Fruit fly (Drosophila melanogaster): ENCODE measurements around the gene CG9664.
A peak's percentile ranks its signal among the peaks of the same experiment; 100 is the strongest.

CG9664 gene

DNA sequence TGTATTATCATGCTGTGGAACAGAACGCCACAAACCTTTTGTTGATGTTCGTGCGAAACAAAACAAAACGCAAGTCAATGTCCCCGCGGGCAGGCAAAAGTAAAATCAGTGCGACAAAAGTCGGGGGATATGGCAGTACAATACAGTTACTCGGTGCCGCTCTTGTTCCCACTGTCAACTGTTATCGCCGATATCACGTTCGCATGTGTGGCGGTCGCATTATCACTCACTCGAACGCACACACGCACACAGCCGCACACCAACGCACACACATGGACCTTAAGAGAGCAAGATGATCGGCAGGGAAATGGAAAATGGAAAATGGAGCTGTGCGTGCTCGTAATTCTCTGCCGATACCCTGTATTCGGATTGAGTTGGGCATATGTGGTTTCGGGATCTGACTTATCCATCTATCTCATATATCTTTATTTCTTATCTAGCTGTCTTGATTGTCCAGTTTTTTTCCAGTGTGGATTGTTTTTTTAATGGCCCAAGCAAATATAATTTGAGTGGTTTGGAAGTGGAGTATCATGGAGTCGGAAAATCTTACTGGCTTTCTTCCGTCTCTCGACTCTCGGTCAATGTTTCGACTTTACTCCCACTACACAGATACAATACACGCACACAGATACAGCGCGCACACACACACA is 44.2 kb upstream of the CG9664 start (continued):
- TF ChIP-seq Ets21C (GFP tag; optimal IDR thresholded peaks at IDR 0.05): peak; percentile 71
- TF ChIP-seq Smox (GFP tag; optimal IDR thresholded peaks at IDR 0.05): peak; percentile 75
- peak; percentile 64 for TF ChIP-seq CG11902 (GFP tag; optimal IDR thresholded peaks at IDR 0.05)
- TF ChIP-seq acj6 (GFP tag; optimal IDR thresholded peaks at IDR 0.05): peak; percentile 88
- TF ChIP-seq esn (GFP tag; optimal IDR thresholded peaks at IDR 0.05): peak; percentile 80
- TF ChIP-seq CG31627 (GFP tag; optimal IDR thresholded peaks at IDR 0.05): peak; percentile 84
- TF ChIP-seq Hr38 (GFP tag; optimal IDR thresholded peaks at IDR 0.05): peak; percentile 43
- peak; percentile 62 for TF ChIP-seq CG16779 (tag; optimal IDR thresholded peaks at IDR 0.05)
- TF ChIP-seq Sox15 (GFP tag; optimal IDR thresholded peaks at IDR 0.05): peak; percentile 64
- TF ChIP-seq fd59A (GFP tag; optimal IDR thresholded peaks at IDR 0.05): peak; percentile 68
- TF ChIP-seq CG6854 (GFP tag; optimal IDR thresholded peaks at IDR 0.05): peak; percentile 28
- TF ChIP-seq svp (GFP tag): peak; percentile 88
- TF ChIP-seq CG10631 (GFP tag; optimal IDR thresholded peaks at IDR 0.05): peak; percentile 87
- peak; percentile 77 for TF ChIP-seq CG34406 (GFP tag; optimal IDR thresholded peaks at IDR 0.05)
- peak; percentile 66 for TF ChIP-seq spab (GFP tag; optimal IDR thresholded peaks at IDR 0.05)
- TF ChIP-seq net (GFP tag; optimal IDR thresholded peaks at IDR 0.05): peak; percentile 86
- TF ChIP-seq topi (GFP tag; optimal IDR thresholded peaks at IDR 0.05): peak; percentile 79
- peak; percentile 76 for TF ChIP-seq Sox102F (GFP tag; optimal IDR thresholded peaks at IDR 0.05)
- TF ChIP-seq CG10669 (GFP tag; optimal IDR thresholded peaks at IDR 0.05): peak; percentile 79
- TF ChIP-seq CG4318 (GFP tag; optimal IDR thresholded peaks at IDR 0.05): peak; percentile 78
- peak; percentile 95 for TF ChIP-seq Eip78C (GFP tag)
- TF ChIP-seq CG9139 (GFP tag; optimal IDR thresholded peaks at IDR 0.05): peak; percentile 64
- TF ChIP-seq lz (GFP tag; optimal IDR thresholded peaks at IDR 0.05): peak; percentile 81
- peak; percentile 75 for TF ChIP-seq Met (GFP tag; optimal IDR thresholded peaks at IDR 0.05)
- TF ChIP-seq eg (GFP tag; IDR thresholded peaks at IDR 0.05): peak; percentile 89
- no peak for TF ChIP-seq CG1621 (tag; optimal IDR thresholded peaks at IDR 0.05)
- peak; percentile 89 for TF ChIP-seq CG6163 (GFP tag; IDR thresholded peaks at IDR 0.05)
- peak; percentile 68 for TF ChIP-seq Ets96B (tag; optimal IDR thresholded peaks at IDR 0.05)
- TF ChIP-seq CG7368 (GFP tag; optimal IDR thresholded peaks at IDR 0.05): peak; percentile 86
- TF ChIP-seq CG6792 (GFP tag; optimal IDR thresholded peaks at IDR 0.05): peak; percentile 84
- TF ChIP-seq dsx (GFP tag; optimal IDR thresholded peaks at IDR 0.05; ENCODE audit: poor library complexity, severe bottlenecking): peak; percentile 43
- peak; percentile 90 for TF ChIP-seq Sox14 (GFP tag; optimal IDR thresholded peaks at IDR 0.05)
- TF ChIP-seq CG11762 (GFP tag; optimal IDR thresholded peaks at IDR 0.05; ENCODE audit: insufficient read depth): peak; percentile 78
- peak; percentile 92 for TF ChIP-seq CG15336 (GFP tag; IDR thresholded peaks at IDR 0.05)
- TF ChIP-seq cyc (GFP tag; optimal IDR thresholded peaks at IDR 0.05): peak; percentile 82

DNA sequence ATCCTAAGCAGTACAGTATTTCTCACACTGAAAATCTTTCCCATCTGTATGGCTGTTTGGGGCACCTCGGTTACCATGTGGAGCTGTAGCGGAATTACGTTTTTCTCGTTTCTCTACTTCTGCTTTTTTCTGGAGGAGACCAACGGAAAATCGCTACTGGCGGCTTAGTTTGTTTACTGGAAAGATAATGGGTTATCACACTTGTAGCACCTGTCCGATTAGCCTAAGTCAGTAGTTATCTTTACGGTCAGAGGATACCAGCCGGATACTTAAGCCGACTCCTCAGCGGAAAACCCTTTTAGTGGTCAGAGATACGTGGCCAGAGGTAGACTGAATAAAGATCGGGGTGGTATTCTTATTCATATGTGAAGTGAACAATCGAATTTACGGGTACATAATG is 38.0 kb upstream of the CG9664 start, which contains the start of gene CG15408:
Gene CG15408, plus strand, starts transcription at position 301 of the 400 bp plus-strand sequence.
- TF ChIP-seq Sox14 (GFP tag; optimal IDR thresholded peaks at IDR 0.05): no peak
- TF ChIP-seq CG3032 (tag; optimal IDR thresholded peaks at IDR 0.05): no peak
- no peak for TF ChIP-seq CG16779 (tag; optimal IDR thresholded peaks at IDR 0.05)
- no peak for TF ChIP-seq Hr39 (GFP tag; optimal IDR thresholded peaks at IDR 0.05)
- TF ChIP-seq CG34406 (GFP tag; optimal IDR thresholded peaks at IDR 0.05): no peak
- no peak for TF ChIP-seq fkh (GFP tag; optimal IDR thresholded peaks at IDR 0.05)
- TF ChIP-seq fd85E (GFP tag; optimal IDR thresholded peaks at IDR 0.05): no peak
- TF ChIP-seq eg (GFP tag; IDR thresholded peaks at IDR 0.05): no peak
- no peak for TF ChIP-seq CG4318 (GFP tag; optimal IDR thresholded peaks at IDR 0.05)
- TF ChIP-seq ss (GFP tag; optimal IDR thresholded peaks at IDR 0.05): no peak
- no peak for TF ChIP-seq CG6854 (GFP tag; optimal IDR thresholded peaks at IDR 0.05)
- TF ChIP-seq CG11762 (GFP tag; optimal IDR thresholded peaks at IDR 0.05; ENCODE audit: insufficient read depth): no peak
- no peak for TF ChIP-seq svp (GFP tag)
- TF ChIP-seq dsx (GFP tag; optimal IDR thresholded peaks at IDR 0.05; ENCODE audit: poor library complexity, severe bottlenecking): no peak
- TF ChIP-seq lz (GFP tag; optimal IDR thresholded peaks at IDR 0.05): no peak
- no peak for TF ChIP-seq achi (GFP tag; optimal IDR thresholded peaks at IDR 0.05)
- no peak for TF ChIP-seq Hr4 (GFP tag; optimal IDR thresholded peaks at IDR 0.05)
- TF ChIP-seq topi (GFP tag; optimal IDR thresholded peaks at IDR 0.05): no peak
- TF ChIP-seq CG32006 (GFP tag; optimal IDR thresholded peaks at IDR 0.05): no peak
- TF ChIP-seq Gug (GFP tag; IDR thresholded peaks at IDR 0.05): no peak

Measured in whole organism, prepupa.